Worm (Caenorhabditis elegans): Measurements from ENCODE around the gene C45B11.2.

The C45B11.2 gene

ce11 chrV:11009124-11009524 is 33.4 kb upstream of the C45B11.2 start (continued):
- TF ChIP-seq ceh-91 (GFP tag; IDR thresholded peaks at IDR 0.05) (no peak), C06A6.2 (GFP tag; conservative IDR thresholded peaks at IDR 0.05) (no peak), sptf-2 (GFP tag; optimal IDR thresholded peaks at IDR 0.05) (no peak), nfyb-1 (GFP tag; IDR thresholded peaks at IDR 0.05) (no peak), zfh-2 (GFP tag; conservative IDR thresholded peaks at IDR 0.05) (no peak), ztf-18 (tag; optimal IDR thresholded peaks at IDR 0.05) (no peak), F22D6.2 (tag; optimal IDR thresholded peaks at IDR 0.05) (peak; percentile 8), hmg-20 (GFP tag; IDR thresholded peaks at IDR 0.05) (no peak), ets-4 (GFP tag; optimal IDR thresholded peaks at IDR 0.05) (peak; percentile 73), zim-3 (tag; optimal IDR thresholded peaks at IDR 0.05) (no peak), hlh-12 (tag; optimal IDR thresholded peaks at IDR 0.05) (no peak), madf-10 (tag; optimal IDR thresholded peaks at IDR 0.05) (peak; percentile 13), dox-1 (GFP tag; IDR thresholded peaks at IDR 0.05) (peak; percentile 60), atf-7 (tag; optimal IDR thresholded peaks at IDR 0.05) (peak; percentile 69), F57A8.1 (GFP tag; optimal IDR thresholded peaks at IDR 0.05) (no peak), Y67H2A.10 (GFP tag; conservative IDR thresholded peaks at IDR 0.05) (no peak), rpc-1 (optimal IDR thresholded peaks at IDR 0.05) (no peak), rpc-1 (tag; optimal IDR thresholded peaks at IDR 0.05) (no peak), F33H1.4 (GFP tag; IDR thresholded peaks at IDR 0.05) (no peak), unc-130 (GFP tag; optimal IDR thresholded peaks at IDR 0.05) (no peak), hlh-26 (GFP tag; conservative IDR thresholded peaks at IDR 0.05) (no peak), ztf-25 (GFP tag; IDR thresholded peaks at IDR 0.05) (no peak), lsl-1 (GFP tag; optimal IDR thresholded peaks at IDR 0.05) (no peak), tbx-9 (tag; optimal IDR thresholded peaks at IDR 0.05; ENCODE audit: borderline replicate concordance) (no peak), nhr-27 (tag; optimal IDR thresholded peaks at IDR 0.05) (no peak), aptf-2 (GFP tag; conservative IDR thresholded peaks at IDR 0.05) (no peak), F10E7.11 (tag; optimal IDR thresholded peaks at IDR 0.05) (no peak), let-607 (tag; optimal IDR thresholded peaks at IDR 0.05) (peak in 1 of 2 experiments; percentile 74), ccch-3 (GFP tag; optimal IDR thresholded peaks at IDR 0.05) (no peak), hrde-1 (tag; optimal IDR thresholded peaks at IDR 0.05; ENCODE audit: borderline replicate concordance) (no peak)

DNA sequence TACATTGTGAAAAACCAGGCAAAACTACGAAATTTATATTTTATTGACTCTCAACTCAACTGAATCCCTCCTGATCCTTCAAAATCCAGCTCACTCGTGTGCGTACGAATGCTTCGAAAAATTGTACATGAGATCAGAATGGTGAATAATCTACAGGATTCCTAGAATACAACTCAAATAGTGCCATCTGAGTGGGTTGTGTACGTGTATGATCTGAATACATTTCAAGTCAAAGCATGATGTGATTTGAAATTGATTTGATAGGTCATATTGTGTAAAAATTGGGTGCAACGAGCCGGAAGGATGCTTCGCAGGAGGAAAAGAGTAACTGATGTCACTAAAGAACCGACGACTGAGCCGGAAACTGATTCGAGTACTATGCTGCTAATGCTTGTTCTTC is 31.7 kb upstream of the C45B11.2 start:
- TF ChIP-seq lsy-27 (tag; optimal IDR thresholded peaks at IDR 0.05; ENCODE audit: borderline replicate concordance, insufficient read depth) (no peak), D2030.7 (GFP tag; IDR thresholded peaks at IDR 0.05) (no peak), Y53G8AR.9 (GFP tag; conservative IDR thresholded peaks at IDR 0.05) (no peak), F33H1.4 (GFP tag; IDR thresholded peaks at IDR 0.05) (no peak), lir-1 (GFP tag; conservative IDR thresholded peaks at IDR 0.05) (no peak), C06A6.2 (GFP tag; conservative IDR thresholded peaks at IDR 0.05) (no peak), dpl-1 (GFP tag; optimal IDR thresholded peaks at IDR 0.05) (no peak), snpc-3.4 (tag; optimal IDR thresholded peaks at IDR 0.05) (no peak), zim-3 (tag; optimal IDR thresholded peaks at IDR 0.05) (no peak), ztf-22 (GFP tag; optimal IDR thresholded peaks at IDR 0.05) (no peak), ztf-28 (GFP tag; IDR thresholded peaks at IDR 0.05) (no peak), snpc-4 (GFP tag; optimal IDR thresholded peaks at IDR 0.05) (no peak), snpc-4 (tag; optimal IDR thresholded peaks at IDR 0.05) (no peak), nhr-179 (tag; optimal IDR thresholded peaks at IDR 0.05) (no peak), nfyb-1 (GFP tag; IDR thresholded peaks at IDR 0.05) (no peak), rcor-1 (GFP tag; IDR thresholded peaks at IDR 0.05) (no peak)

Measured in whole organism, young adult.